Fruit fly (Drosophila melanogaster) whole organism, embryonic: Measurements from ENCODE around the gene Cont.

Source experiments
- Atf3 ChIP-seq: fragments of 200-800 bp; sonication (Bioruptor generic); optimal IDR thresholded peaks from 3 replicates; lab custom pipeline; 2016; ENCODE audit warnings: missing biosample characterization, missing genetic modification characterization
- CG10267 ChIP-seq: fragments of 200-800 bp; sonication (Bioruptor generic); optimal IDR thresholded peaks from 2 replicates; lab custom pipeline; 2018; ENCODE audit warnings: missing biosample characterization, mild to moderate bottlenecking, missing genetic modification characterization, moderate library complexity
- CG13296 ChIP-seq: fragments of 200-800 bp; sonication (Bioruptor generic); optimal IDR thresholded peaks from 3 replicates; lab custom pipeline; 2018; ENCODE audit warnings: missing biosample characterization, mild to moderate bottlenecking, missing genetic modification characterization
- CG13775 ChIP-seq: fragments of 200-800 bp; sonication (Bioruptor generic); optimal IDR thresholded peaks from 3 replicates; lab custom pipeline; 2017; ENCODE audit warnings: missing biosample characterization, mild to moderate bottlenecking, missing genetic modification characterization
- CG14014 ChIP-seq: fragments of 200-800 bp; sonication (Bioruptor generic); IDR thresholded peaks from 2 replicates; pipeline ENCODE4 v1.3.6; 2022; ENCODE audit warnings: missing biosample characterization, missing genetic modification characterization
- CG1529 ChIP-seq: fragments of 200-800 bp; sonication (Bioruptor generic); optimal IDR thresholded peaks from 3 replicates; lab custom pipeline; 2018; ENCODE audit warnings: missing biosample characterization, missing genetic modification characterization
- CG15601 ChIP-seq: fragments of 200-800 bp; sonication (Bioruptor generic); optimal IDR thresholded peaks from 3 replicates; lab custom pipeline; 2019; ENCODE audit warnings: missing biosample characterization, mild to moderate bottlenecking, missing genetic modification characterization, moderate library complexity
- CG16779 ChIP-seq: fragments of 200-800 bp; sonication (Bioruptor generic); IDR thresholded peaks from 2 replicates; pipeline ENCODE4 v1.3.6; 2022; ENCODE audit warnings: missing biosample characterization, missing genetic modification characterization
- CG16863 ChIP-seq: fragments of 200-800 bp; sonication (Bioruptor generic); optimal IDR thresholded peaks from 3 replicates; lab custom pipeline; 2016; ENCODE audit warnings: missing biosample characterization, missing genetic modification characterization
- CG17328 ChIP-seq: fragments of 200-800 bp; sonication (Bioruptor generic); IDR thresholded peaks from 2 replicates; pipeline ENCODE4 v1.3.6; 2022; ENCODE audit warnings: missing biosample characterization, missing genetic modification characterization
- CG17359 ChIP-seq: fragments of 200-800 bp; sonication (Bioruptor generic); optimal IDR thresholded peaks from 3 replicates; lab custom pipeline; 2018; ENCODE audit warnings: missing biosample characterization, mild to moderate bottlenecking, missing genetic modification characterization, moderate library complexity
- CG17568 ChIP-seq: fragments of 200-800 bp; sonication (Bioruptor generic); optimal IDR thresholded peaks from 2 replicates; lab custom pipeline; 2018; ENCODE audit warnings: missing biosample characterization, mild to moderate bottlenecking, missing genetic modification characterization, moderate library complexity
- CG17802 ChIP-seq: fragments of 200-800 bp; sonication (Bioruptor generic); optimal IDR thresholded peaks from 2 replicates; lab custom pipeline; 2018; ENCODE audit warnings: missing biosample characterization, mild to moderate bottlenecking, missing genetic modification characterization, moderate library complexity
- CG18599 ChIP-seq: fragments of 200-800 bp; sonication (Bioruptor generic); optimal IDR thresholded peaks from 3 replicates; lab custom pipeline; 2017; ENCODE audit warnings: missing biosample characterization, missing genetic modification characterization, mild to moderate bottlenecking, moderate library complexity, missing genetic modification reagents
- CG2202 ChIP-seq: fragments of 200-800 bp; sonication (Bioruptor generic); optimal IDR thresholded peaks from 2 replicates; lab custom pipeline; 2018; ENCODE audit warnings: missing biosample characterization, mild to moderate bottlenecking, missing genetic modification characterization
- CG32772 ChIP-seq: fragments of 200-800 bp; sonication (Bioruptor generic); IDR thresholded peaks from 2 replicates; pipeline ENCODE4 v1.3.6; 2022; ENCODE audit warnings: missing biosample characterization, missing genetic modification characterization
- CG34376 ChIP-seq: fragments of 200-800 bp; sonication (Bioruptor generic); optimal IDR thresholded peaks from 2 replicates; lab custom pipeline; 2018; ENCODE audit warnings: missing biosample characterization, mild to moderate bottlenecking, missing genetic modification characterization
- CG34422 ChIP-seq: fragments of 200-800 bp; sonication (Bioruptor generic); IDR thresholded peaks from 3 replicates; pipeline ENCODE4 v1.3.6; 2022; ENCODE audit warnings: missing biosample characterization, missing genetic modification characterization
- CG7786 ChIP-seq: fragments of 200-800 bp; sonication (Bioruptor generic); optimal IDR thresholded peaks from 2 replicates; lab custom pipeline; 2016; ENCODE audit warnings: missing biosample characterization, missing genetic modification characterization
- CG7963 ChIP-seq: fragments of 200-800 bp; sonication (Bioruptor generic); IDR thresholded peaks from 3 replicates; pipeline ENCODE4 v1.3.6; 2022; ENCODE audit warnings: missing biosample characterization, missing genetic modification characterization; ENCODE audit not compliant: partially characterized antibody
- CG8089 ChIP-seq: fragments of 200-800 bp; sonication (Bioruptor generic); optimal IDR thresholded peaks from 3 replicates; lab custom pipeline; 2016; ENCODE audit warnings: missing biosample characterization, missing genetic modification characterization
- CG8388 ChIP-seq: fragments of 200-800 bp; sonication (Bioruptor generic); optimal IDR thresholded peaks from 2 replicates; lab custom pipeline; 2019; ENCODE audit warnings: missing biosample characterization, mild to moderate bottlenecking, missing genetic modification characterization, moderate library complexity
- CG8944 ChIP-seq: fragments of 200-800 bp; sonication (Bioruptor generic); optimal IDR thresholded peaks from 3 replicates; lab custom pipeline; 2016; ENCODE audit warnings: missing biosample characterization, missing genetic modification characterization
- CG9727 ChIP-seq: fragments of 200-800 bp; sonication (Bioruptor generic); optimal IDR thresholded peaks from 3 replicates; lab custom pipeline; 2017; ENCODE audit warnings: missing biosample characterization, mild to moderate bottlenecking, missing genetic modification characterization
- CG9817 ChIP-seq: fragments of 200-800 bp; sonication (Bioruptor generic); optimal IDR thresholded peaks from 2 replicates; lab custom pipeline; 2018; ENCODE audit warnings: missing biosample characterization, mild to moderate bottlenecking, missing genetic modification characterization, moderate library complexity
- Chrac-16 ChIP-seq: fragments of 200-800 bp; sonication (Bioruptor generic); optimal IDR thresholded peaks from 3 replicates; lab custom pipeline; 2016; ENCODE audit warnings: missing biosample characterization, missing genetic modification characterization
- H2.0 ChIP-seq: fragments of 200-800 bp; sonication (Bioruptor generic); IDR thresholded peaks from 2 replicates; pipeline ENCODE4 v1.3.6; 2022; ENCODE audit warnings: missing biosample characterization, missing genetic modification characterization
- Hand ChIP-seq: fragments of 200-800 bp; sonication (Bioruptor generic); optimal IDR thresholded peaks from 2 replicates; lab custom pipeline; 2017; ENCODE audit warnings: mild to moderate bottlenecking, missing biosample characterization, missing genetic modification reagents, missing genetic modification characterization
- Hr51 ChIP-seq, 2 experiments: fragments of 200-800 bp; sonication (Bioruptor generic); optimal IDR thresholded peaks; 2 replicates in 1 of 2; 3 replicates in 1 of 2; lab custom pipeline; 2016 to 2018; ENCODE audit warnings: missing biosample characterization in 2 of 2, missing genetic modification characterization in 2 of 2, mild to moderate bottlenecking in 1 of 2, moderate library complexity in 1 of 2
- Optix ChIP-seq: fragments of 200-800 bp; sonication (Bioruptor generic); IDR thresholded peaks from 3 replicates; pipeline ENCODE4 v1.3.6; 2022; ENCODE audit warnings: missing biosample characterization, missing genetic modification characterization
- Usf ChIP-seq: fragments of 200-800 bp; sonication (Bioruptor generic); optimal IDR thresholded peaks from 2 replicates; lab custom pipeline; 2017; ENCODE audit warnings: missing genotype, missing biosample characterization, missing genetic modification characterization
- Vsx1 ChIP-seq: fragments of 200-800 bp; sonication (Bioruptor generic); optimal IDR thresholded peaks from 2 replicates; lab custom pipeline; 2017; ENCODE audit warnings: missing biosample characterization, mild to moderate bottlenecking, missing genetic modification characterization, missing genetic modification reagents
- bcd ChIP-seq: fragments of 200-800 bp; sonication (Bioruptor generic); optimal IDR thresholded peaks from 2 replicates; lab custom pipeline; 2017; ENCODE audit warnings: missing biosample characterization, mild to moderate bottlenecking, missing genetic modification characterization
- caup ChIP-seq: fragments of 200-800 bp; sonication (Bioruptor generic); optimal IDR thresholded peaks from 3 replicates; lab custom pipeline; 2017; ENCODE audit warnings: missing biosample characterization, mild to moderate bottlenecking, missing genetic modification characterization, moderate library complexity; ENCODE audit not compliant: severe bottlenecking
- crol ChIP-seq: fragments of 200-800 bp; sonication (Bioruptor generic); IDR thresholded peaks from 2 replicates; pipeline ENCODE4 v1.3.6; 2022; ENCODE audit warnings: missing biosample characterization, missing genetic modification characterization
- danr ChIP-seq: fragments of 200-800 bp; sonication (Bioruptor generic); IDR thresholded peaks from 2 replicates; pipeline ENCODE4 v1.3.6; 2022; ENCODE audit warnings: missing biosample characterization, missing genetic modification characterization
- dm ChIP-seq: fragments of 200-800 bp; sonication (Bioruptor generic); optimal IDR thresholded peaks from 3 replicates; lab custom pipeline; 2016; ENCODE audit warnings: missing biosample characterization, missing genetic modification characterization
- gcm ChIP-seq: fragments of 200-800 bp; sonication (Bioruptor generic); optimal IDR thresholded peaks from 2 replicates; lab custom pipeline; 2019; ENCODE audit warnings: missing biosample characterization, mild to moderate bottlenecking, missing genetic modification characterization, moderate library complexity
- nom ChIP-seq: fragments of 200-800 bp; sonication (Bioruptor generic); optimal IDR thresholded peaks from 2 replicates; lab custom pipeline; 2017; ENCODE audit warnings: missing biosample characterization, missing genetic modification characterization, mild to moderate bottlenecking, moderate library complexity, missing genetic modification reagents
- oc ChIP-seq: fragments of 200-800 bp; sonication (Bioruptor generic); optimal IDR thresholded peaks from 2 replicates; lab custom pipeline; 2018; ENCODE audit warnings: missing biosample characterization, mild to moderate bottlenecking, missing genetic modification characterization, moderate library complexity
- pb ChIP-seq: fragments of 200-800 bp; sonication (Bioruptor generic); optimal IDR thresholded peaks from 3 replicates; lab custom pipeline; 2016; ENCODE audit warnings: missing biosample characterization, missing genetic modification characterization
- phol ChIP-seq: fragments of 200-800 bp; sonication (Bioruptor generic); optimal IDR thresholded peaks from 3 replicates; lab custom pipeline; 2018; ENCODE audit warnings: missing biosample characterization, mild to moderate bottlenecking, missing genetic modification characterization, moderate library complexity
- pros ChIP-seq: fragments of 200-800 bp; sonication (Bioruptor generic); optimal IDR thresholded peaks from 3 replicates; lab custom pipeline; 2019; ENCODE audit warnings: missing biosample characterization, mild to moderate bottlenecking, missing genetic modification characterization, moderate library complexity
- ro ChIP-seq: fragments of 200-800 bp; sonication (Bioruptor generic); IDR thresholded peaks from 2 replicates; pipeline ENCODE4 v1.3.6; 2022; ENCODE audit warnings: missing biosample characterization, missing genetic modification characterization
- row ChIP-seq: fragments of 200-800 bp; sonication (Bioruptor generic); IDR thresholded peaks from 3 replicates; pipeline ENCODE4 v1.3.6; 2022; ENCODE audit warnings: missing biosample characterization, missing genetic modification characterization
- slbo ChIP-seq: fragments of 200-800 bp; sonication (Bioruptor generic); IDR thresholded peaks from 2 replicates; pipeline ENCODE4 v1.3.6; 2022; ENCODE audit warnings: missing biosample characterization, missing genetic modification characterization
- tll ChIP-seq, 2 experiments: fragments of 200-800 bp in 1 of 2; fragments of >200 bp in 1 of 2; sonication (Bioruptor generic) in 1 of 2; optimal IDR thresholded peaks; 2 replicates each; lab custom pipeline; 2017 to 2019; ENCODE audit warnings: missing biosample characterization in 2 of 2, missing genetic modification characterization in 2 of 2, mild to moderate bottlenecking in 1 of 2, moderate library complexity in 1 of 2
- twi ChIP-seq: fragments of 200-800 bp; optimal IDR thresholded peaks from 2 replicates; lab custom pipeline; 2019; ENCODE audit warnings: missing biosample characterization, mild to moderate bottlenecking, missing genetic modification characterization, moderate library complexity
- vvl ChIP-seq: fragments of 200-800 bp; sonication (Bioruptor generic); IDR thresholded peaks from 2 replicates; pipeline ENCODE4 v1.3.6; 2022; ENCODE audit warnings: missing biosample characterization, missing genetic modification characterization
- wdn ChIP-seq: fragments of 200-800 bp; sonication (Bioruptor generic); IDR thresholded peaks from 2 replicates; pipeline ENCODE4 v1.3.6; 2022; ENCODE audit warnings: missing biosample characterization, missing genetic modification characterization
- zfh2 ChIP-seq: fragments of 200-800 bp; sonication (Bioruptor generic); optimal IDR thresholded peaks from 2 replicates; lab custom pipeline; 2016; ENCODE audit warnings: missing biosample characterization, missing genetic modification characterization

Cont gene

DNA sequence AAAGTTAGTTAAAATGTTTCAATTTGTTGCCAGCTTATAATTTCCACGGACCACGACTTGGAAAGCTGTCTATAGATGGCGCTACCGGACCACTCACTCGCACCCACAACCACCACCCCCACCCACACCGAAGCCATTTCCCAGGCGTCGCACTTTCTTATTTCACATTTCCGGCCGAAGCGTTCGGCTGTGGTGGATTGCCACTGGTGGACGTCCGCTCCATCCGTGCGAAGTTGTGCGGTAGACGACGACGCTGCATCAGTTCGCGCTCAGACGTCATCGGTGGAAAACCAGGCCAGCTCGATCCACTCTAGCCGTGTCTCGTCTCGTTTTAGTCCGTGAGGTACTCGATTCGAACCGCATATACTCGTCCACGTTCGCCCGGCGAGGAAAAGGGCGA, 21.5 kb upstream of the Cont start, which contains the start of gene CG1090 (continued):
- TF ChIP-seq gcm (GFP tag; lab: Kevin White, UChicago) (no peak), CG16863 (GFP tag; lab: Kevin White, UChicago) (no peak), Chrac-16 (GFP tag; lab: Kevin White, UChicago) (no peak), CG7786 (no peak), Hand (peak; percentile 60), CG13775 (GFP tag; lab: Kevin White, UChicago) (no peak), CG17568 (GFP tag; lab: Kevin White, UChicago) (no peak), oc (no peak), Vsx1 (GFP tag; lab: Kevin White, UChicago) (no peak), dm (GFP tag; lab: Kevin White, UChicago) (no peak), CG7963 (GFP tag; lab: Robert Waterston, UW) (no peak), twi (tag; lab: Kevin White, UChicago) (no peak), CG8089 (GFP tag; lab: Kevin White, UChicago) (no peak), vvl (GFP tag; lab: Robert Waterston, UW) (no peak), CG9727 (GFP tag; lab: Kevin White, UChicago) (no peak), bcd (GFP tag; lab: Kevin White, UChicago) (no peak), CG34422 (no peak), Atf3 (GFP tag; lab: Kevin White, UChicago) (no peak), CG2202 (tag; lab: Kevin White, UChicago) (no peak), row (no peak), slbo (GFP tag; lab: Robert Waterston, UW) (no peak), danr (GFP tag; lab: Robert Waterston, UW) (no peak), CG17328 (GFP tag; lab: Robert Waterston, UW) (peak; percentile 23; the same call in 1 of the 2 replicates), CG8944 (GFP tag; lab: Kevin White, UChicago) (no peak), CG8388 (no peak), CG9817 (no peak), phol (tag; lab: Kevin White, UChicago) (no peak), CG18599 (GFP tag; lab: Kevin White, UChicago) (peak; percentile 70), nom (GFP tag; lab: Kevin White, UChicago) (no peak), Hr51 (GFP tag; optimal IDR thresholded peaks at IDR 0.05; lab: Kevin White, UChicago) (no peak), H2.0 (GFP tag; lab: Robert Waterston, UW) (no peak), CG16779 (0 out of 2 replicates have a peak, but pooled peaks have one; percentile 36), caup (GFP tag; lab: Kevin White, UChicago) (peak; percentile 29), CG17359 (tag; lab: Kevin White, UChicago) (no peak), wdn (GFP tag; lab: Robert Waterston, UW) (no peak), CG32772 (no peak), CG1529 (GFP tag; lab: Kevin White, UChicago) (no peak), CG13296 (GFP tag; lab: Kevin White, UChicago) (peak; percentile 40), pb (GFP tag; lab: Kevin White, UChicago) (no peak), zfh2 (GFP tag; lab: Kevin White, UChicago) (no peak), CG10267 (tag; lab: Kevin White, UChicago) (no peak), CG17802 (tag; lab: Kevin White, UChicago) (no peak), crol (GFP tag; lab: Robert Waterston, UW) (no peak), CG14014 (GFP tag; lab: Robert Waterston, UW) (no peak), Optix (no peak), CG34376 (GFP tag; lab: Kevin White, UChicago) (peak; percentile 73), Usf (GFP tag; lab: Kevin White, UChicago) (no peak), pros (no peak), tll (GFP tag; optimal IDR thresholded peaks at IDR 0.05; lab: Kevin White, UChicago) (no peak), CG15601 (tag; lab: Kevin White, UChicago) (no peak), ro (GFP tag; lab: Robert Waterston, UW) (no peak)
